Fruit fly (Drosophila melanogaster) Kc167 (cell line): ENCODE measurements around the gene kmr.
A peak's percentile ranks its signal among the peaks of the same experiment; 100 is the strongest.

Experiments
- Myc ChIP-seq: fragments of >200 bp; optimal IDR thresholded peaks from 2 replicates; lab custom pipeline; 2017; ENCODE audit warnings: missing external identifiers
- Sin3A ChIP-seq: fragments of >200 bp; optimal IDR thresholded peaks from 2 replicates; lab custom pipeline; 2018; ENCODE audit warnings: missing external identifiers
- h ChIP-seq: fragments of >200 bp; optimal IDR thresholded peaks from 3 replicates; lab custom pipeline; 2018; ENCODE audit warnings: missing external identifiers
- insv ChIP-seq: fragments of >200 bp; optimal IDR thresholded peaks from 3 replicates; lab custom pipeline; 2018; ENCODE audit warnings: missing external identifiers
- psq ChIP-seq: fragments of >200 bp; optimal IDR thresholded peaks from 2 replicates; lab custom pipeline; 2017; ENCODE audit warnings: missing external identifiers
- ttk ChIP-seq: sonication (Bioruptor generic); optimal IDR thresholded peaks from 2 replicates; lab custom pipeline; 2017; ENCODE audit warnings: missing external identifiers

kmr gene

DNA sequence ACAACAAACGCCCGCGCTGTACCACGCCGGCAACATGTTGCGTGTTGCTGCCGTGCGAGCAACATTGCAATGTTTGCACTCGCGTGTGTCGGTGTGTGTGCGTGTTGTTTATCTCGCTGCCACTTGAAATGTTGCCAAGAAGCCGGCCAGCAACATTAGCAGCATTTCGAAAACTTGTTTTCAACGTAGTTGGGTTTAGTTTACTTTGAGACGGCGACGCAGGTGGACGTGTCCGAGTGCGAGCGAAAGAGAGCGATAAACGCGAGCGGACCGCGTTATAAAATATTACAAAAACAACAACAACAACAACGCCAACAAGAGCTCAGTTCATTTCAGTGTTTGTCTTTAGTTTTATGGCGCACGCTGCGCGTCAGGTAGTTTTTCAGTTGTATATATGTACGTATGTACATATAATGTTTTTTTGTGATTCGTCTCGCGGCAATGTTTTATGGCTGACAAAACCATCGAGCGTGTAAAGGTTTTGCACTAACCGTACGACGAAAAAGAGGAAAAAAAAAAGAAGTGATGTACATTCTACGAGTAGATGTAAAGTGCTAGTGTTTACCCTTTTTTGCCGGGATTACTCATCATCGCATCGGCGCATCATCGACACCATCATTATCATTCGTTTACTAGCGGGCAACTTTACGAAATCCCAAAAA, at the start of gene kmr:
kmr (plus strand) TSS at position 196 of the 662 bp plus-strand sequence.
- no peak for TF ChIP-seq insv (lab: Kevin White, UChicago)
- TF ChIP-seq h (lab: Kevin White, UChicago) = no peak
- TF ChIP-seq Sin3A (lab: Kevin White, UChicago) = no peak
- no peak for TF ChIP-seq Myc (lab: Kevin White, UChicago)
- no peak for TF ChIP-seq psq
- no peak for TF ChIP-seq ttk (lab: Kevin White, UChicago)

DNA sequence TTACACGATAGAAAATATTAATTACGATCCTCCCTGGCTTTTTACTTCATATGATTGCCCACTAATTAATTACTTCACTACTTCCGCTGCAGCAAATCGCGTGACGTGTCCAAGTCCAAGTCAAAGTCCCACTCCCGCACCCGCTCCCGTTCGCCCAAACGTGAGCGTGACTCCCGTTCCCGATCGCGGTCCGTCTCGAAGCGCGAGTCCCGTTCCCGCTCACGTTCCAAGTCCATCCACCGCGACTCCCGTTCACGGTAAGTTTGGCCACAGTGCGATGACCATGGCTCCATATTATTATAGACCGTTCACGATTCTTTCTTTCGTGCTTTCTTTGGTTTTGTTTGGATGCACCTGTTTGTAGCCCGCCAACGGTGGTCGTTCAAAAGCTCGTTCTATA, 49.0 kb upstream of the kmr start:
- TF ChIP-seq h (lab: Kevin White, UChicago) (no peak), Myc (lab: Kevin White, UChicago) (no peak), ttk (lab: Kevin White, UChicago) (no peak), Sin3A (lab: Kevin White, UChicago) (no peak), insv (lab: Kevin White, UChicago) (no peak), psq (no peak)

DNA sequence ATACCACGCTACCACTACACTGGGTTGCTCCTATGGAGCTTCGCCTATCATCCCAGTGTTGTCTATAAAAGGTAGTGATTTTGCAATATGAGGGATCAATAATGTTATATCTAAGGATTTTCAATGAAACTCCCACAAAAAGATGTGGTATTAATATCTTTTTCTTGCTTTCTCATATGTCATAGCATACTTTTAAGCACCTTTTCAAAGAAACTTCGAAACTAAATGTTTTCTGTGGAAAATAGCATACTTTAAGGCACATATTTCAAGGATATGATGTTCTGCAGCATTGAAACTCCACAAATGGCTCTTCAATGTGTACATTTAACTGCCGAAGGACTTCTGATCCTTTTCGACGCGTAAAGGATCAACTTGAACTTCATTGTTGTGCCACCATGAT, 42.1 kb upstream of the kmr start:
- TF ChIP-seq insv (lab: Kevin White, UChicago) (no peak), ttk (lab: Kevin White, UChicago) (no peak), Sin3A (lab: Kevin White, UChicago) (no peak), h (lab: Kevin White, UChicago) (no peak), Myc (lab: Kevin White, UChicago) (no peak), psq (no peak)

- no peak for TF ChIP-seq Myc (lab: Kevin White, UChicago)
- TF ChIP-seq ttk (lab: Kevin White, UChicago) = no peak
- no peak for TF ChIP-seq Sin3A (lab: Kevin White, UChicago)
- no peak for TF ChIP-seq psq
- no peak for TF ChIP-seq insv (lab: Kevin White, UChicago)
Measured at dm6 chr3R:13674492-13675033, 40.4 kb upstream of the kmr start, which contains the start of gene Task6. Task6 (minus strand) TSS chr3R:13674542.

dm6 chr3R:13676137-13677086, 38.6 kb upstream of the kmr start, which contains the start of the genes Lkb1 and CG9588:
Lkb1 (plus strand) TSS chr3R:13676549.
CG9588 (minus strand) TSS chr3R:13676681.
- TF ChIP-seq Sin3A (lab: Kevin White, UChicago) (no peak), insv (lab: Kevin White, UChicago) (no peak), Myc (lab: Kevin White, UChicago) (no peak), psq (no peak), ttk (lab: Kevin White, UChicago) (no peak), h (lab: Kevin White, UChicago) (no peak)

DNA sequence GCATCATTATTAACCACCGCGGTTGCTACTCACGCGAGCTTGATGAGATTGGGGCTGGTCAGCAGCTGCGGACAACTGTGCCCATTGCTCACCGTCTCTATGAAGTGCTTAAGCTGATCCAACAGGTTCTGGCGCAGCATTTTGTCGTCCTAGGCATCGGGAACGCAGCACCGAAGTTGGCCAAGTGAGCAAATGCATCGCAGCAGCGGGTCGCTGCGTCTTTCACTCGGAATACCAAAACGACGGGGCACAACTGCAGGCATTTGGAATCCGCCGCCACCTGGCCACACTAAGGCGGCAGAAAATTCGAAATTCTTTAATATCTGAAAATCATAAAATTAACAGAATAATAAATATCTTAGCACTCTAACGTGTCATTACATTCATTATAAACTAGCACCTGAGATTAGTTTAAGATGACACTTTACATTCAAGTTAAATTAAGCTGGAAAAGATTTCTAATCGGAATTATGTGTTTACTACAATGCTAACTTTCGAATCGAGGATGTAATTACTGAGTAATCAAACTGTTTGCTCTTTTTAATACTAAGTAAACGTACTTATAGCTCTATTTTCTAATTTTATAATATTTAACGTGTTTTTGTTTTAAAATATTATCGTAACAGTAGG, 31.9 kb upstream of the kmr start:
- no peak for TF ChIP-seq Sin3A (lab: Kevin White, UChicago)
- TF ChIP-seq h (lab: Kevin White, UChicago) = no peak
- TF ChIP-seq ttk (lab: Kevin White, UChicago) = no peak
- no peak for TF ChIP-seq insv (lab: Kevin White, UChicago)
- TF ChIP-seq Myc (lab: Kevin White, UChicago) = no peak
- no peak for TF ChIP-seq psq

- TF ChIP-seq Sin3A (lab: Kevin White, UChicago) = no peak
- peak; percentile 32 for TF ChIP-seq psq
Measured at dm6 chr3R:13683624-13684568, 31.1 kb upstream of the kmr start, which contains the start of gene flfl. flfl (plus strand) TSS chr3R:13683921.

DNA sequence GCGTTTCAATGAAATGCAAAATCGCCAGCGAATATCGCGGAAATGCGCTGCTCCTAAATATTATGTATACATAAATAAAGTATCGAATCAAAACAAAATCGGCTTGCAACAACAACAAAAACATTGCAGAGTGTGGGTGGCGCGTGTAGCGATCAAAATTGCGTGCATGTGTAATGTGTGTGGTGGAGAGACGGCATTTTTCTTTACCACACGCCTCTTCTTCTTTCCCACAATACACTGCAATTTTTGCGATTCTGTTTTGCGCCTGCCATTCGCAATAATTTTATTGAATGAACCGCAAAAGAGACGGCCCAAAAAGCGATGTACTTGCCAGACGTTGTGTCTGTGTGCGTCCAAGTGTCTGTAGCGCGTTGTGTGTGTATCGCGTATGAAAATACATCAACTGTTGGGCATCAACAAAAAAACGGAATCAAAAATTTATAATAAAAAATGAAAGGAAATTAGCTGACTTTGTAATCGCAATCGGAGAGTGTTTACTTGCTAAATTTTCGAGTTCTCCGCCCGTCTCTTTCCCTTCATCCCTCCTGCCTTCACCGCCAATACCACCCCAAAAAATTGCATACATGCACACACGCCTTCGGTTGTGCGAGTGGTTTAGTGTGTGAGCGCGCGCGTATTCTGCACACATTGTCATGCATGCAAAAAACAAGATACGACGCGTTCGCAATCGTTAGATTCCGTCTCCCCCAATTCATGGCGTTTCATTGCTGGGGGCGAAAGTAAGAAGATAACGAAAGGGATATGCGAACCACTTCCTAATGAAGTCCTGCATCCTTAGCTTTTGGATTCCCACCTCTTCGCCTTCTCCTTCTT, 30.2 kb upstream of the kmr start:
- no peak for TF ChIP-seq Sin3A (lab: Kevin White, UChicago)
- no peak for TF ChIP-seq h (lab: Kevin White, UChicago)
- peak; percentile 47 for TF ChIP-seq psq

DNA sequence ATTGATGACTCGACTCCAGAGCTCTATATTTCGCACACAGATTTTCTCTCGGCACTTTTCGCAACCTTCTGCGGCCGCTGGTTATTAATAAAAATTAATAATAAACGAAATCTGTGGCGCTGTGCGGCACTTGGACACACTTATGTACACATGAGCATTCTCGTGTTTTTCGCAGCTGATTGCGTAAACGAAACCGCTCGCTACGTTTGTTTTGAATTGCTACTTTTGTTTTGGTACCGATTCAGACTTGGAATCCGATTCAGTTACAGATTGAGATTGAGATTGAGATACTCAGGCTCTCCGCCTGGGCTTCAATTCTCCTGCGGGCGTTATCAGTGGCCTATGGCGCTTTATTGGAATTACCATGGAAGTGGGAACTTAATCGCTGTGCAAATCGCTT, 29.0 kb upstream of the kmr start:
- no peak for TF ChIP-seq ttk (lab: Kevin White, UChicago)
- TF ChIP-seq h (lab: Kevin White, UChicago) = no peak
- no peak for TF ChIP-seq insv (lab: Kevin White, UChicago)
- TF ChIP-seq psq = no peak
- no peak for TF ChIP-seq Myc (lab: Kevin White, UChicago)
- TF ChIP-seq Sin3A (lab: Kevin White, UChicago) = no peak
